Worm (Caenorhabditis elegans): ENCODE results near the gene B0524.5.

B0524.5 gene

ce11 chrIII:1923419-1924318, 30.0 kb upstream of the B0524.5 start (continued):
- TF ChIP-seq zip-5 (tag; optimal IDR thresholded peaks at IDR 0.05): no peak
- peak; percentile 94 for TF ChIP-seq ceh-18 (tag; optimal IDR thresholded peaks at IDR 0.05)
- TF ChIP-seq tbx-7 (tag; optimal IDR thresholded peaks at IDR 0.05): peak; percentile 17
- TF ChIP-seq T23F11.4 (GFP tag; optimal IDR thresholded peaks at IDR 0.05): peak; percentile 25
- TF ChIP-seq ceh-45 (GFP tag; IDR thresholded peaks at IDR 0.05): no peak
- no peak for TF ChIP-seq fkh-6 (tag; optimal IDR thresholded peaks at IDR 0.05)
- TF ChIP-seq madf-2 (tag; optimal IDR thresholded peaks at IDR 0.05): peak; percentile 14
- TF ChIP-seq eyg-1 (tag; optimal IDR thresholded peaks at IDR 0.05): peak; percentile 41
- TF ChIP-seq ztf-16 (tag; optimal IDR thresholded peaks at IDR 0.05): peak; percentile 34
- TF ChIP-seq ceh-34 (tag; optimal IDR thresholded peaks at IDR 0.05): peak; percentile 82
- TF ChIP-seq sdc-2 (tag; optimal IDR thresholded peaks at IDR 0.05): no peak
- peak; percentile 66 for TF ChIP-seq pha-2 (tag; optimal IDR thresholded peaks at IDR 0.05)
- TF ChIP-seq hlh-8 (tag; optimal IDR thresholded peaks at IDR 0.05): no peak
- peak; percentile 57 for TF ChIP-seq hlh-30 (tag; optimal IDR thresholded peaks at IDR 0.05; ENCODE audit: insufficient read depth)
- peak; percentile 90 for TF ChIP-seq F13H6.1 (tag; optimal IDR thresholded peaks at IDR 0.05)
- TF ChIP-seq ceh-22 (tag; optimal IDR thresholded peaks at IDR 0.05): no peak
- TF ChIP-seq unc-86 (tag; optimal IDR thresholded peaks at IDR 0.05): peak; percentile 62
- TF ChIP-seq dve-1 (tag; optimal IDR thresholded peaks at IDR 0.05): peak; percentile 7
- peak; percentile 87 for TF ChIP-seq dmd-4 (tag; optimal IDR thresholded peaks at IDR 0.05; ENCODE audit: borderline replicate concordance)
- no peak for TF ChIP-seq che-1 (tag; optimal IDR thresholded peaks at IDR 0.05)
- TF ChIP-seq ceh-31 (tag; optimal IDR thresholded peaks at IDR 0.05): peak; percentile 83
- no peak for TF ChIP-seq mec-3 (tag; optimal IDR thresholded peaks at IDR 0.05; ENCODE audit: borderline replicate concordance)
- TF ChIP-seq hlh-15 (tag; optimal IDR thresholded peaks at IDR 0.05): no peak
- TF ChIP-seq nfya-1 (tag; optimal IDR thresholded peaks at IDR 0.05): peak; percentile 87
- TF ChIP-seq ref-2 (tag; optimal IDR thresholded peaks at IDR 0.05): peak; percentile 94
- no peak for TF ChIP-seq pha-4 (tag; optimal IDR thresholded peaks at IDR 0.05)
- peak; percentile 6 for TF ChIP-seq ttx-3 (tag; optimal IDR thresholded peaks at IDR 0.05)
- TF ChIP-seq unc-3 (GFP tag; conservative IDR thresholded peaks at IDR 0.05): no peak
- TF ChIP-seq unc-3 (tag; optimal IDR thresholded peaks at IDR 0.05): peak; percentile 13
- TF ChIP-seq sox-2 (GFP tag; IDR thresholded peaks at IDR 0.05): no peak
- peak; percentile 98 for TF ChIP-seq rnt-1 (tag; optimal IDR thresholded peaks at IDR 0.05)
- TF ChIP-seq ceh-48 (tag; optimal IDR thresholded peaks at IDR 0.05): no peak
- no peak for TF ChIP-seq lim-6 (tag; optimal IDR thresholded peaks at IDR 0.05)
- TF ChIP-seq ceh-6 (GFP tag; optimal IDR thresholded peaks at IDR 0.05): no peak
- TF ChIP-seq elt-4 (tag; optimal IDR thresholded peaks at IDR 0.05): no peak
- TF ChIP-seq elt-2 (tag; optimal IDR thresholded peaks at IDR 0.05): no peak
- no peak for TF ChIP-seq pag-3 (tag; optimal IDR thresholded peaks at IDR 0.05; ENCODE audit: borderline replicate concordance)

ce11 chrIII:1922516-1922915, 28.8 kb upstream of the B0524.5 start:
- TF ChIP-seq eyg-1 (tag; optimal IDR thresholded peaks at IDR 0.05) (no peak), elt-4 (tag; optimal IDR thresholded peaks at IDR 0.05) (no peak), dve-1 (tag; optimal IDR thresholded peaks at IDR 0.05) (peak; percentile 1), unc-42 (tag; optimal IDR thresholded peaks at IDR 0.05) (peak; percentile 40), pqm-1 (tag; optimal IDR thresholded peaks at IDR 0.05) (no peak), ztf-16 (tag; optimal IDR thresholded peaks at IDR 0.05) (no peak), C08G9.2 (tag; optimal IDR thresholded peaks at IDR 0.05) (no peak), pha-2 (tag; optimal IDR thresholded peaks at IDR 0.05) (no peak), sox-2 (GFP tag; IDR thresholded peaks at IDR 0.05) (no peak), sdc-2 (tag; optimal IDR thresholded peaks at IDR 0.05) (no peak), nhr-11 (tag; optimal IDR thresholded peaks at IDR 0.05) (no peak), odd-2 (tag; optimal IDR thresholded peaks at IDR 0.05) (no peak), pat-9 (tag; optimal IDR thresholded peaks at IDR 0.05) (no peak), hlh-8 (tag; optimal IDR thresholded peaks at IDR 0.05) (no peak)

All from whole organism, late embryonic.